Worm (Caenorhabditis elegans) whole organism, L1 larva: Measurements from ENCODE around the gene cope-1.

Experiments
- aha-1 ChIP-seq: fragments of 150-350 bp; optimal IDR thresholded peaks from 2 replicates; lab custom pipeline; 2014; ENCODE audit warnings: missing biosample characterization, missing genetic modification characterization
- alr-1 ChIP-seq: fragments of 200-800 bp; sonication (Bioruptor generic); optimal IDR thresholded peaks from 2 replicates; lab custom pipeline; 2018; ENCODE audit warnings: borderline replicate concordance, mild to moderate bottlenecking, missing genetic modification characterization, missing compliant biosample characterization
- ces-1 ChIP-seq: fragments of 150-350 bp; optimal IDR thresholded peaks from 2 replicates; lab custom pipeline; 2014; ENCODE audit warnings: missing biosample characterization, missing genetic modification reagents, missing genetic modification characterization
- elt-3 ChIP-seq, 6 experiments: fragments of 150-350 bp in 1 of 6; sonication (generic microtip); optimal IDR thresholded peaks; 2 replicates each; lab custom pipeline; 2017 to 2018; ENCODE audit warnings: missing biosample characterization in 6 of 6, missing genetic modification characterization in 6 of 6, inconsistent platforms in 1 of 6
- fos-1 ChIP-seq: fragments of 150-350 bp; optimal IDR thresholded peaks from 2 replicates; lab custom pipeline; 2014; ENCODE audit warnings: missing biosample characterization, missing genetic modification characterization
- lin-13 ChIP-seq: fragments of 150-350 bp; optimal IDR thresholded peaks from 2 replicates; lab custom pipeline; 2014; ENCODE audit warnings: missing biosample characterization, missing genetic modification reagents, missing genetic modification characterization
- lsy-2 ChIP-seq, 2 experiments: fragments of 150-350 bp; optimal IDR thresholded peaks; 2 replicates each; lab custom pipeline; 2014; ENCODE audit warnings: missing biosample characterization in 2 of 2, missing genetic modification characterization in 2 of 2
- mab-9 ChIP-seq: fragments of 200-800 bp; sonication (Bioruptor generic); IDR thresholded peaks from 2 replicates; pipeline ENCODE4 v1.3.6; 2022; ENCODE audit warnings: missing genetic modification reagents, missing genetic modification characterization, missing compliant biosample characterization
- nhr-12 ChIP-seq: sonication (generic microtip); optimal IDR thresholded peaks from 2 replicates; lab custom pipeline; 2017; ENCODE audit warnings: missing biosample characterization, missing genetic modification characterization
- nhr-47 ChIP-seq: sonication (generic microtip); optimal IDR thresholded peaks from 2 replicates; lab custom pipeline; 2016; ENCODE audit warnings: mild to moderate bottlenecking, missing genetic modification characterization, moderate library complexity, missing compliant biosample characterization
- unc-30 ChIP-seq: sonication (generic microtip); optimal IDR thresholded peaks from 2 replicates; lab custom pipeline; 2017; ENCODE audit warnings: missing biosample characterization, missing genetic modification characterization
- unc-62 ChIP-seq: fragments of 150-350 bp; optimal IDR thresholded peaks from 2 replicates; lab custom pipeline; 2014; ENCODE audit warnings: missing biosample characterization, missing genetic modification reagents, missing genetic modification characterization
- unc-86 ChIP-seq: sonication (generic microtip); optimal IDR thresholded peaks from 2 replicates; lab custom pipeline; 2016; ENCODE audit warnings: missing genetic modification characterization, missing compliant biosample characterization

DNA sequence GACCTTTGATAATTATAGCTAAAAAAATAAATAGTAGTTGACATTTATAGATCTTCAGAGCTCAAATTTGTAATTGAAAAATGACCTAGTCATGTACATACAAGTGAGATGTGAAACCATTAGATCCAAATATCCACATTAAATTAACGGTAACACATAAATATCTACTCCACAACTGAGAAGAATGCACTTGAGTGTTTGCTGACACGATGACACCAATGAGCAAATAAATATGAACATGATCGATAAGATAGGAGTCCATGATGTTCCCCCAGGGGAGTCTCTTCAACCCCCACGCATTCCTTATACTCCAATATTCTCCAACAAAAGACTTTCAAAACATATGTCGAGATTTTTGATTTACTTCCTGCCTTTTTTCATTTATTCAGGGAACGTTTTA, 21.6 kb upstream of the cope-1 start, which contains the start of gene ttr-52:
- TF ChIP-seq nhr-12 (tag; lab: Kevin White, UChicago) (no peak), unc-30 (tag; lab: Kevin White, UChicago) (no peak), unc-86 (tag; lab: Kevin White, UChicago) (no peak), aha-1 (no peak), elt-3 (tag; optimal IDR thresholded peaks at IDR 0.05; lab: Kevin White, UChicago) (no peak), mab-9 (GFP tag; lab: Robert Waterston, UW) (no peak), fos-1 (tag; lab: Kevin White, UChicago) (no peak), ces-1 (GFP tag; lab: Kevin White, UChicago) (no peak), lin-13 (GFP tag; lab: Kevin White, UChicago) (no peak), nhr-47 (no peak), lsy-2 (tag; optimal IDR thresholded peaks at IDR 0.05; lab: Kevin White, UChicago) (no peak), unc-62 (GFP tag; lab: Kevin White, UChicago) (no peak), alr-1 (tag; lab: Kevin White, UChicago) (no peak)
